Worm (Caenorhabditis elegans): ENCODE measurements around the gene cest-35.2.

cest-35.2 gene

ce11 chrV:5223044-5223443 is 14.0 kb downstream of the cest-35.2 start, which contains the start of gene Y49G5B.1:
Gene Y49G5B.1 (plus strand): TSS chrV:5223367.
- TF ChIP-seq ztf-16 (tag; optimal IDR thresholded peaks at IDR 0.05) (no peak), eyg-1 (tag; optimal IDR thresholded peaks at IDR 0.05) (no peak), pha-2 (tag; optimal IDR thresholded peaks at IDR 0.05) (no peak), zip-5 (tag; optimal IDR thresholded peaks at IDR 0.05) (no peak), ceh-19 (GFP tag; optimal IDR thresholded peaks at IDR 0.05) (no peak), pros-1 (tag; optimal IDR thresholded peaks at IDR 0.05) (no peak), ceh-30 (tag; optimal IDR thresholded peaks at IDR 0.05) (no peak), syd-9 (tag; optimal IDR thresholded peaks at IDR 0.05) (no peak), sox-2 (GFP tag; IDR thresholded peaks at IDR 0.05) (no peak), tbx-7 (tag; optimal IDR thresholded peaks at IDR 0.05) (no peak), ceh-6 (GFP tag; optimal IDR thresholded peaks at IDR 0.05) (no peak), pax-1 (tag; optimal IDR thresholded peaks at IDR 0.05) (no peak), che-1 (tag; optimal IDR thresholded peaks at IDR 0.05) (no peak), nfya-1 (tag; optimal IDR thresholded peaks at IDR 0.05) (no peak), elt-2 (tag; optimal IDR thresholded peaks at IDR 0.05) (no peak), C38D4.7 (GFP tag; optimal IDR thresholded peaks at IDR 0.05) (no peak), tbx-2 (tag; optimal IDR thresholded peaks at IDR 0.05) (no peak), ceh-22 (tag; optimal IDR thresholded peaks at IDR 0.05) (no peak)

ce11 chrV:5213674-5214073 is 23.3 kb downstream of the cest-35.2 start:
- TF ChIP-seq zip-5 (tag; optimal IDR thresholded peaks at IDR 0.05) (no peak), nfya-1 (tag; optimal IDR thresholded peaks at IDR 0.05) (peak; percentile 92)

ce11 chrV:5204127-5204526 is 32.9 kb downstream of the cest-35.2 start, which contains the start of gene ttc-37:
Gene ttc-37 (plus strand): TSS chrV:5204475.
- TF ChIP-seq tbx-2 (tag; optimal IDR thresholded peaks at IDR 0.05): no peak
- no peak for TF ChIP-seq T23F11.4 (GFP tag; optimal IDR thresholded peaks at IDR 0.05)
- TF ChIP-seq syd-9 (tag; optimal IDR thresholded peaks at IDR 0.05): no peak
- TF ChIP-seq ceh-30 (tag; optimal IDR thresholded peaks at IDR 0.05): no peak
- peak; percentile 16 for TF ChIP-seq ceh-18 (tag; optimal IDR thresholded peaks at IDR 0.05)

- TF ChIP-seq dmd-4 (tag; optimal IDR thresholded peaks at IDR 0.05; ENCODE audit: borderline replicate concordance): no peak
- TF ChIP-seq che-1 (tag; optimal IDR thresholded peaks at IDR 0.05): no peak
Observed at ce11 chrV:5203643-5204042, 33.4 kb downstream of the cest-35.2 start.

- TF ChIP-seq sox-2 (GFP tag; IDR thresholded peaks at IDR 0.05): no peak
- TF ChIP-seq unc-55 (GFP tag; optimal IDR thresholded peaks at IDR 0.05): peak; percentile 27
Observed at ce11 chrV:5201706-5202105, 35.3 kb downstream of the cest-35.2 start.

ce11 chrV:5200188-5200587 is 36.8 kb downstream of the cest-35.2 start:
- peak; percentile 48 for TF ChIP-seq fkh-10 (GFP tag; optimal IDR thresholded peaks at IDR 0.05)
- no peak for TF ChIP-seq tbx-7 (tag; optimal IDR thresholded peaks at IDR 0.05)
- peak; percentile 98 for TF ChIP-seq unc-42 (tag; optimal IDR thresholded peaks at IDR 0.05)

- TF ChIP-seq tbx-2 (tag; optimal IDR thresholded peaks at IDR 0.05) (no peak), ceh-45 (GFP tag; IDR thresholded peaks at IDR 0.05) (no peak)
Observed at ce11 chrV:5198240-5198639, 38.8 kb downstream of the cest-35.2 start, which contains the start of gene Y47A7.2. Gene Y47A7.2 (minus strand): TSS chrV:5198340.

ce11 chrV:5194508-5194907 is 42.5 kb downstream of the cest-35.2 start, which contains the start of gene abu-8:
Gene abu-8 (minus strand): TSS chrV:5194608.
- TF ChIP-seq ets-4 (tag; optimal IDR thresholded peaks at IDR 0.05) (no peak), nhr-11 (tag; optimal IDR thresholded peaks at IDR 0.05) (no peak), hlh-13 (GFP tag; optimal IDR thresholded peaks at IDR 0.05) (no peak), pha-4 (tag; optimal IDR thresholded peaks at IDR 0.05) (no peak), Y22D7AL.16 (tag; optimal IDR thresholded peaks at IDR 0.05) (no peak), nfya-1 (tag; optimal IDR thresholded peaks at IDR 0.05) (no peak), mec-3 (tag; optimal IDR thresholded peaks at IDR 0.05; ENCODE audit: borderline replicate concordance) (no peak), ceh-19 (GFP tag; optimal IDR thresholded peaks at IDR 0.05) (no peak), tbx-7 (tag; optimal IDR thresholded peaks at IDR 0.05) (no peak), ttx-3 (tag; optimal IDR thresholded peaks at IDR 0.05) (no peak), che-1 (tag; optimal IDR thresholded peaks at IDR 0.05) (no peak), madf-2 (tag; optimal IDR thresholded peaks at IDR 0.05) (no peak), unc-55 (GFP tag; optimal IDR thresholded peaks at IDR 0.05) (no peak), unc-42 (tag; optimal IDR thresholded peaks at IDR 0.05) (no peak), K02D7.2 (tag; optimal IDR thresholded peaks at IDR 0.05) (no peak)

All from whole organism, late embryonic.